Fruit fly (Drosophila melanogaster) whole organism, pupa: Measurements from ENCODE around the gene dpp.
A peak's percentile ranks its signal among the peaks of the same experiment; 100 is the strongest.

Experiments used
- CG10348 ChIP-seq: fragments of 200-800 bp; sonication (Bioruptor generic); IDR thresholded peaks from 2 replicates; pipeline ENCODE4 v1.3.6; 2022; ENCODE audit warnings: missing biosample characterization, missing genetic modification characterization
- CG12605 ChIP-seq: fragments of 200-800 bp; sonication (Bioruptor generic); IDR thresholded peaks from 2 replicates; pipeline ENCODE4 v1.3.6; 2022; ENCODE audit warnings: missing biosample characterization, missing genetic modification characterization
- CG13204 ChIP-seq: fragments of 200-800 bp; sonication (Bioruptor generic); optimal IDR thresholded peaks from 2 replicates; lab custom pipeline; 2018; ENCODE audit warnings: missing biosample characterization, mild to moderate bottlenecking, missing genetic modification characterization, moderate library complexity
- CG14655 ChIP-seq: fragments of 200-800 bp; sonication (Bioruptor generic); optimal IDR thresholded peaks from 3 replicates; lab custom pipeline; 2017; ENCODE audit warnings: mild to moderate bottlenecking, missing biosample characterization, missing genetic modification reagents, missing genetic modification characterization
- CG15710 ChIP-seq: fragments of 200-800 bp; sonication (Bioruptor generic); optimal IDR thresholded peaks from 2 replicates; lab custom pipeline; 2018; ENCODE audit warnings: missing biosample characterization, mild to moderate bottlenecking, missing genetic modification characterization, moderate library complexity
- CG17806 ChIP-seq: fragments of 200-800 bp; sonication (Bioruptor generic); optimal IDR thresholded peaks from 2 replicates; lab custom pipeline; 2018; ENCODE audit warnings: missing biosample characterization, mild to moderate bottlenecking, missing genetic modification characterization, moderate library complexity
- CG32121 ChIP-seq: fragments of 200-800 bp; sonication (Bioruptor generic); IDR thresholded peaks from 2 replicates; pipeline ENCODE4 v1.3.6; 2022; ENCODE audit warnings: missing biosample characterization, missing genetic modification characterization
- CG34367 ChIP-seq: fragments of 200-800 bp; sonication (Bioruptor generic); optimal IDR thresholded peaks from 2 replicates; lab custom pipeline; 2018; ENCODE audit warnings: missing biosample characterization, mild to moderate bottlenecking, missing genetic modification characterization
- CG4496 ChIP-seq: fragments of 200-800 bp; sonication (Bioruptor generic); IDR thresholded peaks from 3 replicates; pipeline ENCODE4 v1.3.6; 2022; ENCODE audit warnings: missing biosample characterization, missing genetic modification characterization
- CG8159 ChIP-seq: fragments of 200-800 bp; sonication (Bioruptor generic); optimal IDR thresholded peaks from 3 replicates; lab custom pipeline; 2018; ENCODE audit warnings: missing biosample characterization, mild to moderate bottlenecking, missing genetic modification characterization, moderate library complexity
- CG8301 ChIP-seq: fragments of 200-800 bp; sonication (Bioruptor generic); optimal IDR thresholded peaks from 2 replicates; lab custom pipeline; 2018; ENCODE audit warnings: missing biosample characterization, mild to moderate bottlenecking, missing genetic modification characterization
- CG9948 ChIP-seq: fragments of 200-800 bp; sonication (Bioruptor generic); optimal IDR thresholded peaks from 2 replicates; lab custom pipeline; 2018; ENCODE audit warnings: missing biosample characterization, mild to moderate bottlenecking, missing genetic modification characterization, moderate library complexity
- D1 ChIP-seq: fragments of 200-800 bp; sonication (Bioruptor generic); optimal IDR thresholded peaks from 2 replicates; lab custom pipeline; 2018; ENCODE audit warnings: missing biosample characterization, mild to moderate bottlenecking, missing genetic modification characterization, moderate library complexity
- EcR ChIP-seq: fragments of 200-800 bp; sonication (Bioruptor generic); optimal IDR thresholded peaks from 3 replicates; lab custom pipeline; 2019; ENCODE audit warnings: missing biosample characterization, missing genetic modification characterization, mild to moderate bottlenecking, moderate library complexity, missing genetic modification reagents
- Ets98B ChIP-seq: fragments of 200-800 bp; sonication (Bioruptor generic); IDR thresholded peaks from 2 replicates; pipeline ENCODE4 v1.3.6; 2022; ENCODE audit warnings: missing biosample characterization, missing genetic modification characterization
- Pif1A ChIP-seq: fragments of 200-800 bp; sonication (Bioruptor generic); optimal IDR thresholded peaks from 3 replicates; lab custom pipeline; 2016; ENCODE audit warnings: missing biosample characterization, missing genetic modification characterization
- Pif1B ChIP-seq: fragments of 200-800 bp; sonication (Bioruptor generic); optimal IDR thresholded peaks from 3 replicates; lab custom pipeline; 2016; ENCODE audit warnings: missing biosample characterization, missing genetic modification characterization
- fd96Ca ChIP-seq: fragments of 200-800 bp; sonication (Bioruptor generic); IDR thresholded peaks from 3 replicates; pipeline ENCODE4 v1.3.6; 2022; ENCODE audit warnings: missing biosample characterization, missing genetic modification characterization
- gl ChIP-seq: fragments of 200-800 bp; sonication (Bioruptor generic); optimal IDR thresholded peaks from 2 replicates; lab custom pipeline; 2018; ENCODE audit warnings: missing biosample characterization, mild to moderate bottlenecking, missing genetic modification characterization
- rn ChIP-seq: fragments of 200-800 bp; sonication (Bioruptor generic); IDR thresholded peaks from 2 replicates; pipeline ENCODE4 v1.3.6; 2022; ENCODE audit warnings: missing biosample characterization, missing genetic modification characterization

Gene dpp

DNA sequence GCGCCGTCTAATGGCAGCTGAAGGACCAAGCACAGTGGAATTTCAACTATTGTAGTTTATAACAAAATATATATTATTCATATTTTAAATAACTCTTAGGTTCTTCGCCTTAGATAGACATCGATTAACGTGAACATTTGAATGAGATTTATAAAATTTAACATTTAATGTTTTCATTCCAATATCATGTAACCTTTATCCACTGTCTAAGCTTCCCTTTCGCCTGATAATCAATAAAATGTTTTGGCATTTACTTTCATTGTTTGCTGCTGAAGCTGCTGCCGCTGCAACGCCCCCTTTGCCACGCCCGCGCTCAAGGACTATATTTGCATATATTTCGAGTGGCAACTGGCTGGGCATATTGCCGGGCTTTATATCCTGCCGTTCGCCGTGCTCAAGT is 33.3 kb upstream of the dpp start:
- TF ChIP-seq CG15710 (no peak), CG8159 (peak; percentile 4)
- TF ChIP-seq, all 21 proteins: peak for 1

DNA sequence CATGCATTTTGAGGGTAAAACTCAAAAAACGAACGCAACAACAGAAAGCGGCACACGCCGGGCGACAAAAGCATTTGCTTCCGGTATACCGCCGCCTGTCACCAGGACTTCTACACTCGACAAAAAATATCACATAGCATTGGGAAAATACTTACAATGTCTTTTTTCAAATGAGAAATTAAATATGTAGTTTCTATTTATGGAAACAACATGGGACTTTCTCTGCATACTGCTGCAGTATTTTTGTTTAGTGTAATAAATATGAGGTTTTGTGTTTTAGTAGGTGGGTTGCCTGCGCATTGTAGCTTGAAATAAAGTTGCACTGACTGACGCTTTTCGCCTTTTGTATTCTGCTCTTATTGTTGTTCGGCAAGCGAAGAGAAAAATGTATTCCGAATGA is 31.1 kb upstream of the dpp start:
- TF ChIP-seq CG8159 = peak; percentile 21
- TF ChIP-seq EcR (GFP tag; lab: Kevin White, UChicago) = no peak
- TF ChIP-seq, all 21 proteins: peak for 1

DNA sequence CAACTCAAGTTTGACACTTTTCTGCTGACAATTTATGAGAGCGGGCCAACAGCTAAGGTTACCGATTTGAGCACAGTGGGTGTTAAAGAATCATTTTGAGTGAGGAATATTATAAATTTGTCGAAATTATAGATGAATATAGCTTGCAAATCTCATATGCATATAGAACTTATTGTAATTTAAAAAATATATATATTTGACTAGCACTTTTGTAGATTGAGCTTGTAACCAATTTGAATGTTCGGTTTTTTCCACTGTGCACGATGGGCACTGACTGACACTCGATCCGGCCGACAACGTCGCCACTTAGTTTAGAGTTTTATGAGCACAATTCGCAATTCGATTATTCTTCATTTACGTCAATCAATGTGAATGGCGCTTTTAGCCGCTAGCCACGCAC is 29.7 kb upstream of the dpp start:
- TF ChIP-seq CG4496 = no peak
- TF ChIP-seq CG8301 (tag; lab: Kevin White, UChicago) = no peak
- no peak for TF ChIP-seq gl (tag; lab: Kevin White, UChicago)
- TF ChIP-seq Pif1B (GFP tag; lab: Kevin White, UChicago) = no peak
- no peak for TF ChIP-seq CG12605 (GFP tag; lab: Robert Waterston, UW)
- TF ChIP-seq CG17806 (tag; lab: Kevin White, UChicago) = no peak
- no peak for TF ChIP-seq D1 (tag; lab: Kevin White, UChicago)
- no peak for TF ChIP-seq CG14655 (GFP tag; lab: Kevin White, UChicago)
- TF ChIP-seq CG9948 (tag; lab: Kevin White, UChicago) = no peak
- no peak for TF ChIP-seq Pif1A
- no peak for TF ChIP-seq Ets98B (GFP tag; lab: Robert Waterston, UW)

DNA sequence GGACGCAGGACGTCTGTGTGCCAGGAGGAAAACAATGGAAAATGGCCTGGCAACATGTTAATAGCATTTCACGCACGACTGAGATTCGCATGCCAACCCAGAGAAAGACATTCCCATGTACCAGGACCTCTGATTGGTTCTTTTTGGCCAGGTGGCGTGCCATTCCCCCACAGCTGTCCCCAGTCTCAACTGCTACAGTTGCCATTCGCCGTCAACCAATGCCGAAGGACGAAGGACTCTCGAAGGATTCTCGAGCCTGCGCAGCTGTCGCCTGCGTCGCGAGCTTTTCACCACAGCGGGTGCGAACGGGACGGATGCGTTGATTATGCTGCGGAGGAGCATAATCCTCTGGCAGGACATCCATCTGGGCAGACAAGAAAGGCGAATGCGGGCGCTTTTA is 28.3 kb upstream of the dpp start, which contains the start of gene VGlut:
Gene VGlut, plus strand, starts transcription at position 399 of the 400 bp plus-strand sequence.
- TF ChIP-seq gl (tag; lab: Kevin White, UChicago) = no peak
- TF ChIP-seq Pif1B (GFP tag; lab: Kevin White, UChicago) = no peak
- no peak for TF ChIP-seq fd96Ca (GFP tag; lab: Robert Waterston, UW)
- TF ChIP-seq, all 21 proteins: peak for 0

DNA sequence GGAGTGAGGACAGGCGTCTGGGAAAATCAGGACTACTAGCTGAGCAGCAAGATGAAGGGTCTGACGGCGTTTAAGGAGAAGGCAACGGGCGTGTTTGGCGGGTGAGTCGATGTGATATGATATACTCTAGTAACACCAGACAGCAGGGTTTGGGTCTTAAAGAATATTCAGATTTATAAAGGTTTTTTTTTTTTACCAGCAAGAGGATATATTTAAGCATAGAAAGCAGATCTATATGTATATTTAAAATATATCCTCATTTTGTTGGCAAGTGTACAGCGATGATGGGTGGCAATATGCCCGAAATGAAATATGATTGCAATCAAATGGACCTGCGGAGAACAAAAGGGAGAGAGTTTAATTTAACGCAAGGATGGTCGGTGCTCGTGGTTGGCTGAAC is 26.0 kb upstream of the dpp start:
- TF ChIP-seq CG14655 (GFP tag; lab: Kevin White, UChicago) (no peak), CG9948 (tag; lab: Kevin White, UChicago) (no peak), Pif1B (GFP tag; lab: Kevin White, UChicago) (no peak), CG10348 (GFP tag; lab: Robert Waterston, UW) (no peak), CG4496 (no peak), rn (GFP tag; lab: Robert Waterston, UW) (no peak), CG32121 (GFP tag; lab: Robert Waterston, UW) (no peak), CG15710 (no peak), fd96Ca (GFP tag; lab: Robert Waterston, UW) (no peak), Pif1A (no peak), gl (tag; lab: Kevin White, UChicago) (no peak), CG8159 (no peak), D1 (tag; lab: Kevin White, UChicago) (no peak), CG34367 (no peak), Ets98B (GFP tag; lab: Robert Waterston, UW) (no peak), CG12605 (GFP tag; lab: Robert Waterston, UW) (no peak)

DNA sequence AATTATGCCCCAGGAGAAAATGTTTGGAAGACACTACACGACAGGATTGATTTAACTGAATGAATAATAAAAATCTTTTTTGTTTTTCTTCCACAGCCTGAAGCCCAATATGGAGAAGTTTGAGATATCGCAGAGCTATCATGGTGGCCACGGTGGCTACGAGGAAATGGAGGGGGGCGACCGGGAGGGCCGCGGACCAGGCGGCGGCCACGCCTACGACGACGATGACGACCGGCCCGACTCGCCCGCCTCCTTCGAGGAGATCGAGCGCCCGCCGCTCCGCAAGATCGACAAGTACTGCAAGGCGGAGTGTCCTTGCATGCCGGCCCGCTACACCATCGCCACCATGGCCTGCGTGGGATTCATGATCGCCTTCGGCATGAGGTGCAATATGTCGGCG is 23.5 kb upstream of the dpp start:
- no peak for TF ChIP-seq Pif1B (GFP tag; lab: Kevin White, UChicago)
- no peak for TF ChIP-seq CG9948 (tag; lab: Kevin White, UChicago)
- TF ChIP-seq EcR (GFP tag; lab: Kevin White, UChicago) = no peak
- TF ChIP-seq CG10348 (GFP tag; lab: Robert Waterston, UW) = no peak
- no peak for TF ChIP-seq CG4496
- TF ChIP-seq fd96Ca (GFP tag; lab: Robert Waterston, UW) = no peak
- no peak for TF ChIP-seq D1 (tag; lab: Kevin White, UChicago)
- TF ChIP-seq CG15710 = no peak
- no peak for TF ChIP-seq rn (GFP tag; lab: Robert Waterston, UW)
- no peak for TF ChIP-seq gl (tag; lab: Kevin White, UChicago)
- no peak for TF ChIP-seq CG32121 (GFP tag; lab: Robert Waterston, UW)
- TF ChIP-seq CG17806 (tag; lab: Kevin White, UChicago) = no peak
- no peak for TF ChIP-seq Ets98B (GFP tag; lab: Robert Waterston, UW)
- no peak for TF ChIP-seq Pif1A
- TF ChIP-seq CG14655 (GFP tag; lab: Kevin White, UChicago) = no peak
- TF ChIP-seq CG13204 = no peak
- TF ChIP-seq CG34367 = no peak

DNA sequence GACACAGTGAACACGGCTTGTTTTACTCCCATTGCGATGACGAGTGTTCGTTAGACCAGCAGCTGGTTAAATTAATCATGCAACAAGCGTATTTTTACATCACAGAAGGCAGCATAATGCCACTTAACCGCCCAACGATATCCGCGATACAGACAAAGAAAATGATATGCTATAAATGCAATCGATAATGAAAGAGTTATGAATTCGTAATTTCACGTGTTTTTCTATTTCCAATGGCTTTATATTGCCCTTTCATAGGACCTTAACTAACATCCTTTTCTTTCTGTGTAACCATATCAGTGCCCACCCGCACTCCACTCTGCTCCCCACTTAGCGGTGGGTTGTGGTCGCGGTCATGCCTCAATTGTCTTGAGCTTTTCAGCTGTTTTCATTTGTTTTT is 15.1 kb upstream of the dpp start:
- peak; percentile 17 for TF ChIP-seq Pif1A
- TF ChIP-seq fd96Ca (GFP tag; lab: Robert Waterston, UW) = peak; percentile 80; the same call in 2 of the 3 replicates
- no peak for TF ChIP-seq CG15710
- peak; percentile 69 for TF ChIP-seq rn (GFP tag; lab: Robert Waterston, UW)
- TF ChIP-seq CG12605 (GFP tag; lab: Robert Waterston, UW) = peak; percentile 40; the same call in 1 of the 2 replicates
- peak; percentile 68 for TF ChIP-seq Ets98B (GFP tag; lab: Robert Waterston, UW)
- no peak for TF ChIP-seq CG13204
- TF ChIP-seq D1 (tag; lab: Kevin White, UChicago) = no peak
- TF ChIP-seq CG4496 = peak; percentile 79
- no peak for TF ChIP-seq EcR (GFP tag; lab: Kevin White, UChicago)
- peak; percentile 83 for TF ChIP-seq CG32121 (GFP tag; lab: Robert Waterston, UW)
- TF ChIP-seq CG14655 (GFP tag; lab: Kevin White, UChicago) = peak; percentile 53
